Fruit fly (Drosophila melanogaster) Kc167 (cell line): ENCODE results near the gene Nhe2.

Source experiments
- psq ChIP-seq: fragments of >200 bp; optimal IDR thresholded peaks from 2 replicates; lab custom pipeline; 2017; ENCODE audit warnings: missing external identifiers
- ttk ChIP-seq: sonication (Bioruptor generic); optimal IDR thresholded peaks from 2 replicates; lab custom pipeline; 2017; ENCODE audit warnings: missing external identifiers

dm6 chr2L:21084268-21084667 lies 20.1 kb upstream of the Nhe2 start, which contains the start of gene CG33510:
- TF ChIP-seq psq (lab: Kevin White, UChicago) = no peak
- no peak for TF ChIP-seq ttk (lab: Kevin White, UChicago)
